Worm (Caenorhabditis elegans) whole organism, midembryonic: ENCODE results near the gene C03C10.2.

Source experiments
- cog-1 ChIP-seq: sonication (generic microtip); optimal IDR thresholded peaks from 2 replicates; lab custom pipeline; 2016; ENCODE audit warnings: missing genetic modification characterization, missing compliant biosample characterization
- tab-1 ChIP-seq: fragments of 200-800 bp; sonication (Bioruptor generic); IDR thresholded peaks from 2 replicates; pipeline ENCODE4 v1.3.6; 2022; ENCODE audit warnings: missing genetic modification characterization, missing compliant biosample characterization
- ztf-29 ChIP-seq: fragments of 200-800 bp; sonication (Bioruptor generic); IDR thresholded peaks from 2 replicates; pipeline ENCODE4 v1.3.6; 2022; ENCODE audit warnings: missing genetic modification reagents, missing genetic modification characterization, missing compliant biosample characterization

DNA sequence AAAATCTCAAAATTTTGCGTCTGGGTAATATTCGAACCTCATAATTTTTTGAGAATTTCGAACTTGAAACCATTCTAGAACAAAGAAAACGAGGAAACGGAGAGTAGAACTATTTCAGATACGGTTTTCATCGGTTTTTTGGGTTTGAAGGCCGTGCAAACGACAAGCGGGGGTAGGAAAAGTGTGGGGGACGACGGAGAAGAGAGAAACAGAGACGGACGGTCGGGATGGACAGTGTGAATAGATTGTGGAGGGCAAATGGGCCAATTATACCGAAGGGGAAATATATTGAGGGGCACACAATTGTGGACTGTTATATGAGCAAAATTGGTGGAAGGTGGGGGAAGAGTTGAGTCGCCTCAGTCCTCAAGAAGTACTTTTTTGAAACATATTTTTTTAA lies 7.9 kb downstream of the C03C10.2 start:
- TF ChIP-seq cog-1, result no peak
- TF ChIP-seq tab-1 (GFP tag; lab: Robert Waterston, UW), result no peak
- TF ChIP-seq ztf-29, result no peak
